Worm (Caenorhabditis elegans) whole organism, late embryonic: Measurements from ENCODE around the gene myrf-2.

ENCODE experiments used
- ama-1 ChIP-seq: fragments of 150-350 bp; optimal IDR thresholded peaks from 2 replicates; lab custom pipeline; 2014
- dve-1 ChIP-seq: sonication (generic microtip); optimal IDR thresholded peaks from 2 replicates; lab custom pipeline; 2017; ENCODE audit warnings: antibody characterized with exemption, mild to moderate bottlenecking, missing genetic modification characterization, missing compliant biosample characterization
- elt-4 ChIP-seq: sonication (generic microtip); optimal IDR thresholded peaks from 2 replicates; lab custom pipeline; 2016; ENCODE audit warnings: missing genetic modification characterization, missing compliant biosample characterization
- hlh-13 ChIP-seq: fragments of 200-800 bp; sonication (Bioruptor generic); optimal IDR thresholded peaks from 2 replicates; lab custom pipeline; 2018; ENCODE audit warnings: mild to moderate bottlenecking, missing genetic modification characterization, missing compliant biosample characterization
- madf-2 ChIP-seq: sonication (generic microtip); optimal IDR thresholded peaks from 2 replicates; lab custom pipeline; 2017; ENCODE audit warnings: missing genetic modification characterization, missing compliant biosample characterization
- pha-4 ChIP-seq: fragments of 150-350 bp; optimal IDR thresholded peaks from 2 replicates; lab custom pipeline; 2018; ENCODE audit warnings: missing biosample characterization, missing genetic modification reagents, missing genetic modification characterization
- pqm-1 ChIP-seq: sonication (generic microtip); optimal IDR thresholded peaks from 2 replicates; lab custom pipeline; 2016; ENCODE audit warnings: missing genetic modification characterization, missing compliant biosample characterization

DNA sequence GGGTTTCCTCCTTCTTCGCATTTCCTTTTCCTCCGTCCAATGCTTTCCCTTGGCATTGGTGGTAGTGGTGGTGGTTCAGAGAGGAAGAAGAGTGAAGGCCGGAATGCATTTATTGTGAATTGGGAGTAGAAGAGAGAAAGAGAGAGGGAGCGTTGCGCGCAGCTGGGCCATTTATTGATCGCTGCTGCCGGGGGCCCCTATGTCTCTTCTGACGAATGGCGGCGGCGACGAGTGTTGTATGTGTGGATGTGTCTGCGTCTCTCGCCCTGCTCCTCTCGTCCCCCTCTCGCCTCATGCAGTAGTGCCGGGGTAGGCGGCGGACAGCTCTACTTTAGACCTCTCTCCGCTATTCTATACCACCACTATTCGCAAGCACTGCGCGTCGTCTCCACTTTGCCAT, 47.6 kb downstream of the myrf-2 start, which contains the start of gene unc-115:
- no peak for TF ChIP-seq elt-4
- TF ChIP-seq pha-4 (tag; lab: Kevin White, UChicago): no peak
- TF ChIP-seq dve-1 (tag; lab: Kevin White, UChicago): no peak
- no peak for TF ChIP-seq pqm-1
- TF ChIP-seq ama-1: no peak
- peak; percentile 25 for TF ChIP-seq madf-2 (tag; lab: Kevin White, UChicago)
- TF ChIP-seq hlh-13 (GFP tag; lab: Kevin White, UChicago): no peak
